Worm (Caenorhabditis elegans): Measurements from ENCODE around the gene npr-25.

ce11 chrV:11300539-11300938, 52.3 kb downstream of the npr-25 start, which contains the start of gene srh-47:
- TF ChIP-seq nhr-71 (tag; optimal IDR thresholded peaks at IDR 0.05) (no peak), nhr-11 (tag; optimal IDR thresholded peaks at IDR 0.05) (no peak), lsy-2 (tag; optimal IDR thresholded peaks at IDR 0.05) (no peak), ztf-11 (tag; optimal IDR thresholded peaks at IDR 0.05) (no peak), Y116A8C.19 (tag; optimal IDR thresholded peaks at IDR 0.05; ENCODE audit: borderline replicate concordance) (no peak), pax-3 (tag; optimal IDR thresholded peaks at IDR 0.05) (no peak), vab-15 (tag; optimal IDR thresholded peaks at IDR 0.05) (no peak), elt-2 (tag; optimal IDR thresholded peaks at IDR 0.05) (no peak), pqm-1 (tag; optimal IDR thresholded peaks at IDR 0.05) (no peak)

Data from whole organism, L1 larva.